Fruit fly (Drosophila melanogaster): ENCODE data around the gene lectin-28C.

lectin-28C gene

dm6 chr2L:7813357-7813756, 43.5 kb upstream of the lectin-28C start:
- TF ChIP-seq ss (GFP tag; optimal IDR thresholded peaks at IDR 0.05): peak in 1 of 2 experiments; percentile 44
- TF ChIP-seq CG6808 (GFP tag; optimal IDR thresholded peaks at IDR 0.05): peak; percentile 32
- peak; percentile 99 for TF ChIP-seq fkh (GFP tag; optimal IDR thresholded peaks at IDR 0.05)
- TF ChIP-seq Eip78C (GFP tag): peak; percentile 72
- TF ChIP-seq dsx (GFP tag; optimal IDR thresholded peaks at IDR 0.05; ENCODE audit: poor library complexity, severe bottlenecking): peak; percentile 18
- TF ChIP-seq fd85E (GFP tag; optimal IDR thresholded peaks at IDR 0.05): no peak
- TF ChIP-seq CG15336 (GFP tag; IDR thresholded peaks at IDR 0.05): no peak

- TF ChIP-seq Ets21C (GFP tag; optimal IDR thresholded peaks at IDR 0.05) (no peak), vri (GFP tag; optimal IDR thresholded peaks at IDR 0.05) (peak; percentile 11)
Measured at dm6 chr2L:7820408-7820807, 36.5 kb upstream of the lectin-28C start.

- TF ChIP-seq Hr38 (GFP tag; optimal IDR thresholded peaks at IDR 0.05): no peak
- TF ChIP-seq Sox102F (GFP tag; optimal IDR thresholded peaks at IDR 0.05): no peak
- TF ChIP-seq CG8119 (GFP tag; IDR thresholded peaks at IDR 0.05): no peak
Measured at dm6 chr2L:7820851-7821250, 36.0 kb upstream of the lectin-28C start, which contains the start of gene CG7115. TSS of gene CG7115 (plus strand) at chr2L:7821151.

- TF ChIP-seq achi (GFP tag; optimal IDR thresholded peaks at IDR 0.05) (peak; percentile 52), CG10631 (GFP tag; optimal IDR thresholded peaks at IDR 0.05) (peak; percentile 50), fd59A (GFP tag; optimal IDR thresholded peaks at IDR 0.05) (no peak), OdsH (GFP tag; optimal IDR thresholded peaks at IDR 0.05) (peak; percentile 50), CG9139 (GFP tag; optimal IDR thresholded peaks at IDR 0.05) (no peak), CG32006 (GFP tag; optimal IDR thresholded peaks at IDR 0.05) (no peak), CG6163 (GFP tag; IDR thresholded peaks at IDR 0.05) (no peak), Ets21C (GFP tag; optimal IDR thresholded peaks at IDR 0.05) (peak; percentile 46), fkh (GFP tag; optimal IDR thresholded peaks at IDR 0.05) (peak; percentile 25), topi (GFP tag; optimal IDR thresholded peaks at IDR 0.05) (peak; percentile 50), Eip78C (GFP tag) (peak; percentile 83), fd85E (GFP tag; optimal IDR thresholded peaks at IDR 0.05) (no peak), vri (GFP tag; optimal IDR thresholded peaks at IDR 0.05) (peak; percentile 45), esn (GFP tag; optimal IDR thresholded peaks at IDR 0.05) (peak; percentile 56), ss (GFP tag; optimal IDR thresholded peaks at IDR 0.05) (peak; percentile 36 to 63), CG8119 (GFP tag; IDR thresholded peaks at IDR 0.05) (0 out of 3 replicates have a peak, but pooled peaks have one; percentile 14), pdm3 (GFP tag; optimal IDR thresholded peaks at IDR 0.05) (peak; percentile 51), Lpt (GFP tag; optimal IDR thresholded peaks at IDR 0.05) (peak; percentile 17), CG8319 (GFP tag; optimal IDR thresholded peaks at IDR 0.05) (no peak), svp (GFP tag) (peak; percentile 89), Hr39 (GFP tag; optimal IDR thresholded peaks at IDR 0.05) (peak; percentile 62), CG3032 (tag; optimal IDR thresholded peaks at IDR 0.05) (peak; percentile 9), salr (GFP tag; optimal IDR thresholded peaks at IDR 0.05) (no peak), CG3919 (GFP tag; optimal IDR thresholded peaks at IDR 0.05) (peak; percentile 67), CG6792 (GFP tag; optimal IDR thresholded peaks at IDR 0.05) (peak; percentile 29), lz (GFP tag; optimal IDR thresholded peaks at IDR 0.05) (peak; percentile 63), Sox102F (GFP tag; optimal IDR thresholded peaks at IDR 0.05) (peak; percentile 38), CG6276 (GFP tag; optimal IDR thresholded peaks at IDR 0.05) (no peak), Eip75B (GFP tag; optimal IDR thresholded peaks at IDR 0.05) (peak; percentile 10), cyc (GFP tag; optimal IDR thresholded peaks at IDR 0.05) (peak; percentile 59), Gug (GFP tag; IDR thresholded peaks at IDR 0.05) (peak; percentile 40; the same call in 1 of the 2 replicates), dsx (GFP tag; optimal IDR thresholded peaks at IDR 0.05; ENCODE audit: poor library complexity, severe bottlenecking) (peak; percentile 54), spab (GFP tag; optimal IDR thresholded peaks at IDR 0.05) (no peak), CG31627 (GFP tag; optimal IDR thresholded peaks at IDR 0.05) (peak; percentile 66), net (GFP tag; optimal IDR thresholded peaks at IDR 0.05) (peak; percentile 48), Ets96B (tag; optimal IDR thresholded peaks at IDR 0.05) (peak; percentile 10), acj6 (GFP tag; optimal IDR thresholded peaks at IDR 0.05) (peak; percentile 28), Blimp-1 (GFP tag; optimal IDR thresholded peaks at IDR 0.05) (peak; percentile 30), CG11902 (GFP tag; optimal IDR thresholded peaks at IDR 0.05) (peak; percentile 8), CG4318 (GFP tag; optimal IDR thresholded peaks at IDR 0.05) (no peak)
Measured at dm6 chr2L:7821279-7821848, 35.5 kb upstream of the lectin-28C start.

Measured in whole organism, prepupa.